Worm (Caenorhabditis elegans): ENCODE measurements around the gene F08H9.4.

DNA sequence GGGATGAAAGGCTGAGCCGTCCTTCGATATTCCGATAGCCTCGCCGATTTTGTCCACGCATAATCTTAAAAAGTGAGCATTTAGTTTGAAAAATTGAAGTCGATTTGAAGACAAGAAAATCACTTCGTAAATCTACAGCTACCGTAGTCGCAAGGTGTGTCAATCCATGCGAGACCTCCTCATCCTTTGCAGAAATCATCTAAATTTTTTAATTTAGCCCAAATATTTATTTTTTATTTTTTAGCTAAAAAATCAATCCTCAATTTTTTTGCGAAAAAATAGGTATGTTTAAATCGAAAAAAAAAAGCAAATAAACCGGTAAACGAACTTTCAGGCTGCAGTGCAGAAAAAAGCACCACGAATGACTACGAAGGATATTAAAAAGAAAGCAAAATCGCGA lies 46.5 kb downstream of the F08H9.4 start, which contains the start of the genes nxf-2 and set-31:
- no peak for TF ChIP-seq aly-2 (tag; optimal IDR thresholded peaks at IDR 0.05)
- TF ChIP-seq nhr-111 (GFP tag; optimal IDR thresholded peaks at IDR 0.05), result no peak
- TF ChIP-seq snpc-1.2 (GFP tag; IDR thresholded peaks at IDR 0.05), result no peak
- no peak for TF ChIP-seq zag-1 (tag; optimal IDR thresholded peaks at IDR 0.05)
- TF ChIP-seq R02D3.7 (tag; optimal IDR thresholded peaks at IDR 0.05), result peak; percentile 39
- TF ChIP-seq ztf-11 (tag; optimal IDR thresholded peaks at IDR 0.05), result no peak
- no peak for TF ChIP-seq fos-1 (tag; optimal IDR thresholded peaks at IDR 0.05)
